Fruit fly (Drosophila melanogaster): Measurements from ENCODE around the gene Hus1-like.
A peak's percentile ranks its signal among the peaks of the same experiment; 100 is the strongest.

Hus1-like gene

dm6 chr3R:4775371-4775770, 36.5 kb downstream of the Hus1-like start (continued):
- TF ChIP-seq jing (GFP tag; optimal IDR thresholded peaks at IDR 0.05) (no peak), CG3281 (GFP tag; optimal IDR thresholded peaks at IDR 0.05) (no peak), Nf-YA (GFP tag; IDR thresholded peaks at IDR 0.05) (no peak), al (GFP tag; IDR thresholded peaks at IDR 0.05) (0 out of 2 replicates have a peak, but pooled peaks have one; percentile 14), CG33213 (GFP tag; optimal IDR thresholded peaks at IDR 0.05) (peak; percentile 44), CG31441 (GFP tag; IDR thresholded peaks at IDR 0.05) (no peak; the same call in 1 of the 2 replicates), pfk (GFP tag; optimal IDR thresholded peaks at IDR 0.05) (no peak), br (optimal IDR thresholded peaks at IDR 0.05) (no peak), CG16815 (GFP tag; optimal IDR thresholded peaks at IDR 0.05) (no peak), chif (GFP tag; optimal IDR thresholded peaks at IDR 0.05) (peak; percentile 3 to 37), CG34224 (GFP tag; IDR thresholded peaks at IDR 0.05; ENCODE audit: partially characterized antibody) (no peak), bsh (GFP tag; optimal IDR thresholded peaks at IDR 0.05) (no peak), sqz (GFP tag; optimal IDR thresholded peaks at IDR 0.05) (no peak), cwo (GFP tag; optimal IDR thresholded peaks at IDR 0.05) (no peak), Hsf (GFP tag; optimal IDR thresholded peaks at IDR 0.05) (peak; percentile 54), CG17361 (GFP tag; IDR thresholded peaks at IDR 0.05) (peak; percentile 55), fru (optimal IDR thresholded peaks at IDR 0.05) (no peak), CG12391 (tag; optimal IDR thresholded peaks at IDR 0.05) (peak; percentile 71), Nf-YC (tag; optimal IDR thresholded peaks at IDR 0.05) (no peak), nmo (GFP tag; optimal IDR thresholded peaks at IDR 0.05) (peak; percentile 62), Doc3 (GFP tag; IDR thresholded peaks at IDR 0.05; ENCODE audit: partially characterized antibody) (no peak), CG14667 (GFP tag; IDR thresholded peaks at IDR 0.05) (no peak), zfh2 (GFP tag; optimal IDR thresholded peaks at IDR 0.05) (peak; percentile 37), CG4617 (GFP tag; optimal IDR thresholded peaks at IDR 0.05; ENCODE audit: borderline replicate concordance) (peak; percentile 79), Fer1 (GFP tag; optimal IDR thresholded peaks at IDR 0.05) (peak; percentile 30), gsb-n (tag; optimal IDR thresholded peaks at IDR 0.05) (no peak), ind (GFP tag; optimal IDR thresholded peaks at IDR 0.05) (peak; percentile 16), CG2199 (GFP tag; IDR thresholded peaks at IDR 0.05) (no peak), CG17612 (GFP tag; IDR thresholded peaks at IDR 0.05) (no peak), CG13894 (tag; optimal IDR thresholded peaks at IDR 0.05) (no peak), CG34376 (GFP tag; optimal IDR thresholded peaks at IDR 0.05) (no peak), dpn (GFP tag; optimal IDR thresholded peaks at IDR 0.05) (peak; percentile 27 to 51), CG3995 (GFP tag; optimal IDR thresholded peaks at IDR 0.05) (peak; percentile 34), CG11695 (GFP tag; IDR thresholded peaks at IDR 0.05) (no peak), MESR4 (GFP tag; optimal IDR thresholded peaks at IDR 0.05) (peak; percentile 75), lmd (GFP tag; IDR thresholded peaks at IDR 0.05) (peak; percentile 32; the same call in 1 of the 2 replicates), CG14860 (GFP tag; IDR thresholded peaks at IDR 0.05; ENCODE audit: partially characterized antibody) (no peak), az2 (GFP tag; optimal IDR thresholded peaks at IDR 0.05) (peak; percentile 19), CG8089 (GFP tag; optimal IDR thresholded peaks at IDR 0.05) (no peak), E2f1 (GFP tag; IDR thresholded peaks at IDR 0.05) (no peak), CG17829 (tag; optimal IDR thresholded peaks at IDR 0.05) (peak; percentile 50), Sox100B (GFP tag; optimal IDR thresholded peaks at IDR 0.05) (no peak), ase (GFP tag; IDR thresholded peaks at IDR 0.05) (0 out of 3 replicates have a peak, but pooled peaks have one; percentile 15), CG10267 (tag; optimal IDR thresholded peaks at IDR 0.05) (peak; percentile 43), CG14050 (GFP tag; IDR thresholded peaks at IDR 0.05) (0 out of 3 replicates have a peak, but pooled peaks have one; percentile 28), CG9727 (GFP tag; optimal IDR thresholded peaks at IDR 0.05) (no peak), Dad (GFP tag; optimal IDR thresholded peaks at IDR 0.05) (no peak), CG4424 (GFP tag; optimal IDR thresholded peaks at IDR 0.05) (peak; percentile 20), pros (GFP tag; optimal IDR thresholded peaks at IDR 0.05) (no peak), CG8281 (tag; optimal IDR thresholded peaks at IDR 0.05) (no peak), CG8359 (GFP tag; optimal IDR thresholded peaks at IDR 0.05; ENCODE audit: borderline replicate concordance) (no peak)
